Worm (Caenorhabditis elegans) whole organism, mixed stage, embryonic: ENCODE data around the gene irld-21.

Experiments used
- blmp-1 ChIP-seq: fragments of 150-350 bp; optimal IDR thresholded peaks from 2 replicates; lab custom pipeline; 2014; ENCODE audit warnings: missing biosample characterization, missing genetic modification characterization
- nhr-76 ChIP-seq: sonication (generic microtip); optimal IDR thresholded peaks from 2 replicates; lab custom pipeline; 2017; ENCODE audit warnings: missing biosample characterization, missing genetic modification characterization
- unc-62 ChIP-seq: fragments of 150-350 bp; optimal IDR thresholded peaks from 2 replicates; lab custom pipeline; 2014; ENCODE audit warnings: missing biosample characterization, missing genetic modification reagents, missing genetic modification characterization
- ztf-11 ChIP-seq: fragments of 150-350 bp; optimal IDR thresholded peaks from 2 replicates; lab custom pipeline; 2014; ENCODE audit warnings: missing biosample characterization, missing genetic modification characterization

- TF ChIP-seq unc-62 (no peak), nhr-76 (tag; lab: Kevin White, UChicago) (no peak), ztf-11 (tag; lab: Kevin White, UChicago) (no peak), blmp-1 (no peak)
Observed at ce11 chrIV:10122205-10122604, at the start of gene irld-21.
